Fruit fly (Drosophila melanogaster) whole organism, embryonic: ENCODE data around the gene CG14817.

ENCODE experiments used
- Atf3 ChIP-seq: fragments of 200-800 bp; sonication (Bioruptor generic); optimal IDR thresholded peaks from 3 replicates; lab custom pipeline; 2016; ENCODE audit warnings: missing biosample characterization, missing genetic modification characterization
- B-H1 ChIP-seq: fragments of 200-800 bp; sonication (Bioruptor generic); IDR thresholded peaks from 3 replicates; pipeline ENCODE4 v1.3.6; 2022; ENCODE audit warnings: missing biosample characterization, missing genetic modification characterization
- Bgb ChIP-seq: fragments of 200-800 bp; sonication (Bioruptor generic); IDR thresholded peaks from 2 replicates; pipeline ENCODE4 v1.3.6; 2022; ENCODE audit warnings: missing biosample characterization, missing genetic modification characterization; ENCODE audit not compliant: partially characterized antibody
- CG1024 ChIP-seq: fragments of 200-800 bp; sonication (Bioruptor generic); IDR thresholded peaks from 2 replicates; pipeline ENCODE4 v1.3.6; 2022; ENCODE audit warnings: missing biosample characterization, missing genetic modification characterization
- CG10959 ChIP-seq: fragments of 200-800 bp; sonication (Bioruptor generic); IDR thresholded peaks from 2 replicates; pipeline ENCODE4 v1.3.6; 2022; ENCODE audit warnings: missing biosample characterization, missing genetic modification characterization
- CG11696 ChIP-seq: fragments of 200-800 bp; sonication (Bioruptor generic); IDR thresholded peaks from 2 replicates; pipeline ENCODE4 v1.3.6; 2022; ENCODE audit warnings: missing biosample characterization, missing genetic modification characterization
- CG12104 ChIP-seq: fragments of 200-800 bp; sonication (Bioruptor generic); optimal IDR thresholded peaks from 3 replicates; lab custom pipeline; 2016; ENCODE audit warnings: missing biosample characterization, missing genetic modification characterization
- CG12299 ChIP-seq: fragments of 200-800 bp; sonication (Bioruptor generic); optimal IDR thresholded peaks from 2 replicates; lab custom pipeline; 2018; ENCODE audit warnings: missing biosample characterization, mild to moderate bottlenecking, missing genetic modification characterization
- CG13296 ChIP-seq: fragments of 200-800 bp; sonication (Bioruptor generic); optimal IDR thresholded peaks from 3 replicates; lab custom pipeline; 2018; ENCODE audit warnings: missing biosample characterization, mild to moderate bottlenecking, missing genetic modification characterization
- CG15269 ChIP-seq: fragments of 200-800 bp; sonication (Bioruptor generic); optimal IDR thresholded peaks from 2 replicates; lab custom pipeline; 2018; ENCODE audit warnings: missing biosample characterization, mild to moderate bottlenecking, missing genetic modification characterization, moderate library complexity
- CG1529 ChIP-seq: fragments of 200-800 bp; sonication (Bioruptor generic); optimal IDR thresholded peaks from 3 replicates; lab custom pipeline; 2018; ENCODE audit warnings: missing biosample characterization, missing genetic modification characterization
- CG1602 ChIP-seq: fragments of 200-800 bp; sonication (Bioruptor generic); optimal IDR thresholded peaks from 3 replicates; lab custom pipeline; 2016; ENCODE audit warnings: missing biosample characterization, missing genetic modification characterization
- CG16779 ChIP-seq: fragments of 200-800 bp; sonication (Bioruptor generic); IDR thresholded peaks from 2 replicates; pipeline ENCODE4 v1.3.6; 2022; ENCODE audit warnings: missing biosample characterization, missing genetic modification characterization
- CG1792 ChIP-seq: fragments of 200-800 bp; sonication (Bioruptor generic); optimal IDR thresholded peaks from 2 replicates; lab custom pipeline; 2016; ENCODE audit warnings: missing biosample characterization, missing genetic modification characterization
- CG18262 ChIP-seq: fragments of 200-800 bp; optimal IDR thresholded peaks from 3 replicates; lab custom pipeline; 2019; ENCODE audit warnings: missing biosample characterization, mild to moderate bottlenecking, missing genetic modification characterization, moderate library complexity
- CG1832 ChIP-seq: fragments of 200-800 bp; sonication (Bioruptor generic); optimal IDR thresholded peaks from 2 replicates; lab custom pipeline; 2017; ENCODE audit warnings: missing biosample characterization, mild to moderate bottlenecking, missing genetic modification characterization, inconsistent platforms
- CG2116 ChIP-seq: fragments of 200-800 bp; sonication (Bioruptor generic); optimal IDR thresholded peaks from 3 replicates; lab custom pipeline; 2018; ENCODE audit warnings: missing biosample characterization, mild to moderate bottlenecking, missing genetic modification characterization
- CG30020 ChIP-seq: fragments of 200-800 bp; optimal IDR thresholded peaks from 2 replicates; lab custom pipeline; 2019; ENCODE audit warnings: missing biosample characterization, mild to moderate bottlenecking, missing genetic modification characterization, moderate library complexity
- CG34224 ChIP-seq: fragments of 200-800 bp; sonication (Bioruptor generic); IDR thresholded peaks from 3 replicates; pipeline ENCODE4 v1.3.6; 2022; ENCODE audit warnings: missing biosample characterization, missing genetic modification characterization; ENCODE audit not compliant: partially characterized antibody
- CG4854 ChIP-seq: fragments of 200-800 bp; sonication (Bioruptor generic); optimal IDR thresholded peaks from 2 replicates; lab custom pipeline; 2016; ENCODE audit warnings: missing biosample characterization, missing genetic modification characterization, inconsistent platforms
- CG9876 ChIP-seq: fragments of 200-800 bp; sonication (Bioruptor generic); optimal IDR thresholded peaks from 2 replicates; lab custom pipeline; 2016; ENCODE audit warnings: missing biosample characterization, missing genetic modification characterization
- Dref ChIP-seq: fragments of 200-800 bp; sonication (Bioruptor generic); IDR thresholded peaks from 2 replicates; pipeline ENCODE4 v1.3.6; 2022; ENCODE audit warnings: missing biosample characterization, missing genetic modification characterization
- HLH54F ChIP-seq: fragments of 200-800 bp; sonication (Bioruptor generic); optimal IDR thresholded peaks from 3 replicates; lab custom pipeline; 2016; ENCODE audit warnings: missing biosample characterization, missing genetic modification characterization
- HmgD ChIP-seq: fragments of 200-800 bp; sonication (Bioruptor generic); optimal IDR thresholded peaks from 3 replicates; lab custom pipeline; 2016; ENCODE audit warnings: missing biosample characterization, missing genetic modification characterization
- MBD-R2 ChIP-seq: fragments of 200-800 bp; sonication (Bioruptor generic); IDR thresholded peaks from 2 replicates; pipeline ENCODE4 v1.3.6; 2022; ENCODE audit warnings: missing biosample characterization, missing genetic modification characterization
- NFAT ChIP-seq: fragments of 200-800 bp; sonication (Bioruptor generic); IDR thresholded peaks from 2 replicates; pipeline ENCODE4 v1.3.6; 2022; ENCODE audit warnings: missing biosample characterization, missing genetic modification characterization
- Nf-YA ChIP-seq: fragments of 200-800 bp; sonication (Bioruptor generic); IDR thresholded peaks from 2 replicates; pipeline ENCODE4 v1.3.6; 2022; ENCODE audit warnings: missing biosample characterization, missing genetic modification characterization
- NfI ChIP-seq: fragments of 200-800 bp; sonication (Bioruptor generic); optimal IDR thresholded peaks from 3 replicates; lab custom pipeline; 2018; ENCODE audit warnings: missing biosample characterization, mild to moderate bottlenecking, missing genetic modification characterization, moderate library complexity
- Rx ChIP-seq: fragments of 200-800 bp; sonication (Bioruptor generic); IDR thresholded peaks from 2 replicates; pipeline ENCODE4 v1.3.6; 2022; ENCODE audit warnings: missing biosample characterization, missing genetic modification characterization
- Sry-δ ChIP-seq: fragments of 200-800 bp; sonication (Bioruptor generic); optimal IDR thresholded peaks from 2 replicates; lab custom pipeline; 2016; ENCODE audit warnings: missing biosample characterization, missing genetic modification characterization
- amos ChIP-seq: fragments of 200-800 bp; sonication (Bioruptor generic); IDR thresholded peaks from 2 replicates; pipeline ENCODE4 v1.3.6; 2022; ENCODE audit warnings: missing biosample characterization, missing genetic modification characterization; ENCODE audit not compliant: partially characterized antibody
- chif ChIP-seq, 2 experiments: fragments of 200-800 bp; sonication (Bioruptor generic); optimal IDR thresholded peaks; 3 replicates each; lab custom pipeline; 2016; ENCODE audit warnings: missing biosample characterization in 2 of 2, missing genetic modification characterization in 2 of 2
- dmrt99B ChIP-seq: fragments of 200-800 bp; sonication (Bioruptor generic); optimal IDR thresholded peaks from 2 replicates; lab custom pipeline; 2018; ENCODE audit warnings: missing biosample characterization, mild to moderate bottlenecking, missing genetic modification characterization, moderate library complexity
- esg ChIP-seq: fragments of 200-800 bp; sonication (Bioruptor generic); conservative IDR thresholded peaks from 2 replicates; pipeline ENCODE4 v1.3.6; 2022; ENCODE audit warnings: missing biosample characterization, missing genetic modification characterization
- exex ChIP-seq: fragments of 200-800 bp; sonication (Bioruptor generic); optimal IDR thresholded peaks from 4 replicates; lab custom pipeline; 2018; ENCODE audit warnings: missing biosample characterization, mild to moderate bottlenecking, missing genetic modification characterization, moderate library complexity
- fd3F ChIP-seq: fragments of 200-800 bp; sonication (Bioruptor generic); optimal IDR thresholded peaks from 2 replicates; lab custom pipeline; 2018; ENCODE audit warnings: missing biosample characterization, mild to moderate bottlenecking, missing genetic modification characterization, moderate library complexity
- fd64A ChIP-seq: fragments of 200-800 bp; sonication (Bioruptor generic); optimal IDR thresholded peaks from 3 replicates; lab custom pipeline; 2018; ENCODE audit warnings: missing biosample characterization, mild to moderate bottlenecking, missing genetic modification characterization
- gfzf ChIP-seq: fragments of 200-800 bp; sonication (Bioruptor generic); optimal IDR thresholded peaks from 2 replicates; lab custom pipeline; 2016; ENCODE audit warnings: missing biosample characterization, mild to moderate bottlenecking, missing genetic modification characterization, moderate library complexity
- ham ChIP-seq: fragments of 200-800 bp; sonication (Bioruptor generic); IDR thresholded peaks from 2 replicates; pipeline ENCODE4 v1.3.6; 2022; ENCODE audit warnings: missing biosample characterization, missing genetic modification characterization
- pan ChIP-seq, 4 experiments: fragments of >200 bp in 3 of 4; fragments of 200-800 bp in 1 of 4; sonication (Bioruptor generic) in 1 of 4; optimal IDR thresholded peaks in 3 of 4; IDR thresholded peaks in 1 of 4; 2 replicates each; pipeline versions ENCODE4 v1.3.6 to Lab custom; 2017 to 2022; ENCODE audit warnings: missing biosample characterization in 2 of 4, missing genetic modification characterization in 2 of 4, mixed read lengths in 1 of 4
- pzg ChIP-seq: fragments of 200-800 bp; sonication (Bioruptor generic); optimal IDR thresholded peaks from 3 replicates; lab custom pipeline; 2018; ENCODE audit warnings: missing biosample characterization, mild to moderate bottlenecking, missing genetic modification characterization, moderate library complexity
- ranshi ChIP-seq: fragments of 200-800 bp; sonication (Bioruptor generic); IDR thresholded peaks from 2 replicates; pipeline ENCODE4 v1.3.6; 2022; ENCODE audit warnings: missing biosample characterization, missing genetic modification characterization
- ro ChIP-seq: fragments of 200-800 bp; sonication (Bioruptor generic); IDR thresholded peaks from 2 replicates; pipeline ENCODE4 v1.3.6; 2022; ENCODE audit warnings: missing biosample characterization, missing genetic modification characterization
- scrt ChIP-seq: fragments of 200-800 bp; sonication (Bioruptor generic); optimal IDR thresholded peaks from 2 replicates; lab custom pipeline; 2018; ENCODE audit warnings: missing biosample characterization, mild to moderate bottlenecking, missing genetic modification characterization, moderate library complexity
- seq ChIP-seq: fragments of 200-800 bp; sonication (Bioruptor generic); IDR thresholded peaks from 2 replicates; pipeline ENCODE4 v1.3.6; 2022; ENCODE audit warnings: missing biosample characterization, missing genetic modification characterization
- sna ChIP-seq: fragments of 200-800 bp; sonication (Bioruptor generic); IDR thresholded peaks from 2 replicates; pipeline ENCODE4 v1.3.6; 2022; ENCODE audit warnings: missing biosample characterization, missing genetic modification characterization; ENCODE audit not compliant: partially characterized antibody
- stc ChIP-seq: fragments of 200-800 bp; sonication (Bioruptor generic); IDR thresholded peaks from 2 replicates; pipeline ENCODE4 v1.3.6; 2022; ENCODE audit warnings: missing biosample characterization, missing genetic modification characterization
- stwl ChIP-seq: fragments of 200-800 bp; sonication (Bioruptor generic); optimal IDR thresholded peaks from 3 replicates; lab custom pipeline; 2018; ENCODE audit warnings: missing biosample characterization, mild to moderate bottlenecking, missing genetic modification characterization, moderate library complexity
- tin ChIP-seq: fragments of 200-800 bp; sonication (Bioruptor generic); optimal IDR thresholded peaks from 3 replicates; lab custom pipeline; 2016; ENCODE audit warnings: missing biosample characterization, missing genetic modification characterization
- wor ChIP-seq: fragments of 200-800 bp; sonication (Bioruptor generic); IDR thresholded peaks from 2 replicates; pipeline ENCODE4 v1.3.6; 2022; ENCODE audit warnings: missing biosample characterization, missing genetic modification characterization
- zen2 ChIP-seq: fragments of 200-800 bp; sonication (Bioruptor generic); IDR thresholded peaks from 3 replicates; pipeline ENCODE4 v1.3.6; 2022; ENCODE audit warnings: missing biosample characterization, missing genetic modification characterization; ENCODE audit not compliant: partially characterized antibody

CG14817 gene

DNA sequence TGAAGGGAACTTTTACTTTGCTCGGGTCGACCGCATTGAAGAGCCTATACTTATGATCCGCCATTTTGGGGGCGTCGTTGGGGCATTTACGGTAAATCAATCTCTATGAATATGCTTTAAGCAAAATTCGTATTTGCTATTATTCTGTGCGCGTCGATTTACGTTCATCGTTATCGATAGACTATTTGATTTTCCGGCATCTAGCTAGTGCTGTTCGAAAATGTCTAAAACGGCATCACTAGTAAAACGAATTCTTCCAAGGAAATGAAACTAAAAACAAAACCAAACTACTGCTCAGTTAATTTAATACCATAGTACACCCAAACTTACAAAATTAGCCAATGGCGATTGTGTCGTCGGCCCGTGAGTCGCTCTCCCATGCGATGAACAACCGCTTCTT lies 11.4 kb downstream of the CG14817 start, which contains the start of the genes Gcna and MED18 (continued):
- no peak for TF ChIP-seq CG12104 (GFP tag; lab: Kevin White, UChicago)
- TF ChIP-seq CG34224 (GFP tag; lab: Robert Waterston, UW) = peak; percentile 56; the same call in 2 of the 3 replicates
- 0 out of 2 replicates have a peak, but pooled peaks have one; percentile 37 for TF ChIP-seq sna (GFP tag; lab: Robert Waterston, UW)
- TF ChIP-seq CG1602 (GFP tag; lab: Kevin White, UChicago) = no peak
- no peak for TF ChIP-seq CG1024 (GFP tag; lab: Robert Waterston, UW)
- TF ChIP-seq CG18262 = no peak
- no peak for TF ChIP-seq CG1832 (GFP tag; lab: Kevin White, UChicago)
- no peak for TF ChIP-seq HmgD (GFP tag; lab: Kevin White, UChicago)
- TF ChIP-seq amos (GFP tag; lab: Robert Waterston, UW) = no peak
- TF ChIP-seq CG1529 (GFP tag; lab: Kevin White, UChicago) = no peak
- TF ChIP-seq Rx (GFP tag; lab: Robert Waterston, UW) = no peak
- TF ChIP-seq tin (GFP tag; lab: Kevin White, UChicago) = no peak
- peak; percentile 25; the same call in 1 of the 2 replicates for TF ChIP-seq Bgb (GFP tag; lab: Robert Waterston, UW)
- TF ChIP-seq NfI (GFP tag; lab: Kevin White, UChicago) = no peak
- no peak for TF ChIP-seq CG30020
- no peak for TF ChIP-seq CG12299 (tag; lab: Kevin White, UChicago)
- no peak for TF ChIP-seq wor
- no peak for TF ChIP-seq ro (GFP tag; lab: Robert Waterston, UW)
- TF ChIP-seq ranshi (GFP tag; lab: Robert Waterston, UW) = no peak
- TF ChIP-seq CG13296 = no peak
- no peak for TF ChIP-seq esg (GFP tag; lab: Robert Waterston, UW)
- no peak for TF ChIP-seq HLH54F
- no peak for TF ChIP-seq CG15269 (tag; lab: Kevin White, UChicago)
- no peak for TF ChIP-seq fd64A (GFP tag; lab: Kevin White, UChicago)
- TF ChIP-seq pan (optimal IDR thresholded peaks at IDR 0.05; lab: Kevin White, UChicago) = no peak
- no peak for TF ChIP-seq pan (GFP tag; optimal IDR thresholded peaks at IDR 0.05 in 1 of 2, IDR thresholded peaks at IDR 0.05 in 1 of 2)
- no peak for TF ChIP-seq exex (tag; lab: Kevin White, UChicago)
- no peak for TF ChIP-seq fd3F (GFP tag; lab: Kevin White, UChicago)
- TF ChIP-seq CG2116 (GFP tag; lab: Kevin White, UChicago) = peak; percentile 38
- no peak for TF ChIP-seq Nf-YA (GFP tag; lab: Robert Waterston, UW)
- no peak for TF ChIP-seq CG16779 (GFP tag; lab: Robert Waterston, UW)
- TF ChIP-seq dmrt99B (tag; lab: Kevin White, UChicago) = no peak
- TF ChIP-seq MBD-R2 (GFP tag; lab: Robert Waterston, UW) = peak; percentile 66
- TF ChIP-seq chif (GFP tag; optimal IDR thresholded peaks at IDR 0.05; lab: Kevin White, UChicago) = no peak
- peak; percentile 41 for TF ChIP-seq pzg (GFP tag; lab: Kevin White, UChicago)
- TF ChIP-seq Dref = peak; percentile 75
- no peak for TF ChIP-seq CG10959
- no peak for TF ChIP-seq Atf3
- no peak for TF ChIP-seq ham (GFP tag; lab: Robert Waterston, UW)
- no peak for TF ChIP-seq CG9876
- no peak for TF ChIP-seq CG1792 (GFP tag; lab: Kevin White, UChicago)
- no peak for TF ChIP-seq NFAT (GFP tag; lab: Robert Waterston, UW)
- TF ChIP-seq CG11696 (GFP tag; lab: Robert Waterston, UW) = no peak
- TF ChIP-seq stc (GFP tag; lab: Robert Waterston, UW) = no peak
- no peak for TF ChIP-seq scrt (GFP tag; lab: Kevin White, UChicago)
- no peak for TF ChIP-seq CG4854
- TF ChIP-seq stwl (tag; lab: Kevin White, UChicago) = peak; percentile 12
- peak; percentile 30 for TF ChIP-seq Sry-δ (GFP tag; lab: Kevin White, UChicago)
- peak; percentile 3 for TF ChIP-seq gfzf (GFP tag; lab: Kevin White, UChicago)
- TF ChIP-seq seq = no peak
- no peak for TF ChIP-seq B-H1 (GFP tag; lab: Robert Waterston, UW)
- 0 out of 3 replicates have a peak, but pooled peaks have one; percentile 22 for TF ChIP-seq zen2 (GFP tag; lab: Robert Waterston, UW)
